Fruit fly (Drosophila melanogaster) whole organism, wandering third instar larva: ENCODE results near the gene CG11396.

Source experiments
- Abd-B ChIP-seq: fragments of >200 bp; optimal IDR thresholded peaks from 2 replicates; lab custom pipeline; 2017; ENCODE audit warnings: missing biosample characterization, missing genetic modification characterization
- CG32264 ChIP-seq: fragments of 200-800 bp; sonication (Bioruptor generic); optimal IDR thresholded peaks from 2 replicates; lab custom pipeline; 2016; ENCODE audit warnings: missing biosample characterization, missing genetic modification characterization
- CG9705 ChIP-seq: fragments of 200-800 bp; sonication (Bioruptor generic); optimal IDR thresholded peaks from 2 replicates; lab custom pipeline; 2018; ENCODE audit warnings: missing biosample characterization, mild to moderate bottlenecking, missing genetic modification characterization
- CrebA ChIP-seq: fragments of 200-800 bp; sonication (Bioruptor generic); optimal IDR thresholded peaks from 2 replicates; lab custom pipeline; 2016; ENCODE audit warnings: missing biosample characterization, mild to moderate bottlenecking, missing genetic modification characterization, borderline replicate concordance
- Dfd ChIP-seq: fragments of >200 bp; optimal IDR thresholded peaks from 2 replicates; lab custom pipeline; 2017; ENCODE audit warnings: missing biosample characterization, missing genetic modification characterization
- Dif ChIP-seq: fragments of 200-275, 200-300 bp; sonication (Bioruptor generic); optimal IDR thresholded peaks from 2 replicates; lab custom pipeline; 2018; ENCODE audit warnings: missing biosample characterization, missing genetic modification characterization; ENCODE audit not compliant: partially characterized antibody
- HLH106 ChIP-seq: fragments of 200-800 bp; optimal IDR thresholded peaks from 3 replicates; lab custom pipeline; 2019; ENCODE audit warnings: missing biosample characterization, mild to moderate bottlenecking, missing genetic modification characterization, moderate library complexity
- Hnf4 ChIP-seq: fragments of 200-800 bp; sonication (Bioruptor generic); optimal IDR thresholded peaks from 2 replicates; lab custom pipeline; 2016; ENCODE audit warnings: missing biosample characterization, mild to moderate bottlenecking, missing genetic modification characterization
- Hr83 ChIP-seq: fragments of 200-300 bp; sonication (Bioruptor generic); optimal IDR thresholded peaks from 2 replicates; lab custom pipeline; 2016; ENCODE audit warnings: missing biosample characterization, mild to moderate bottlenecking, missing genetic modification characterization, moderate library complexity; ENCODE audit not compliant: poor library complexity, severe bottlenecking
- Mio ChIP-seq: sonication (Bioruptor generic); optimal IDR thresholded peaks from 2 replicates; lab custom pipeline; 2016; ENCODE audit warnings: missing biosample characterization, missing genetic modification characterization
- Myc ChIP-seq: fragments of >200 bp; optimal IDR thresholded peaks from 2 replicates; lab custom pipeline; 2017
- N ChIP-seq: fragments of >200 bp; optimal IDR thresholded peaks from 2 replicates; lab custom pipeline; 2018; ENCODE audit warnings: missing biosample characterization, missing external identifiers, missing genetic modification characterization
- OdsH ChIP-seq: fragments of 200-800 bp; sonication (Bioruptor generic); optimal IDR thresholded peaks from 2 replicates; lab custom pipeline; 2016; ENCODE audit warnings: missing biosample characterization, mild to moderate bottlenecking, missing genetic modification characterization
- Rel ChIP-seq, 2 experiments: fragments of 200-800 bp; sonication (Bioruptor generic) in 1 of 2; optimal IDR thresholded peaks; 2 replicates in 1 of 2; 3 replicates in 1 of 2; lab custom pipeline; 2016 to 2019; ENCODE audit warnings: mild to moderate bottlenecking in 2 of 2, missing biosample characterization in 2 of 2, missing genetic modification characterization in 2 of 2, moderate library complexity in 1 of 2
- Vsx2 ChIP-seq: fragments of 200-300, 225-300 bp; sonication (Bioruptor generic); optimal IDR thresholded peaks from 2 replicates; lab custom pipeline; 2018; ENCODE audit warnings: missing biosample characterization, missing genetic modification characterization; ENCODE audit not compliant: partially characterized antibody
- br ChIP-seq: fragments of 200-800 bp; sonication (Bioruptor generic); optimal IDR thresholded peaks from 2 replicates; lab custom pipeline; 2016; ENCODE audit warnings: missing biosample characterization, missing genetic modification characterization
- brk ChIP-seq: fragments of 200-800 bp; sonication (Bioruptor generic); optimal IDR thresholded peaks from 2 replicates; lab custom pipeline; 2016; ENCODE audit warnings: missing biosample characterization, mild to moderate bottlenecking, missing genetic modification characterization
- dl ChIP-seq, 2 experiments: fragments of 175-275, 200-275 bp in 1 of 2; fragments of 200-275 bp in 1 of 2; sonication (Bioruptor generic); optimal IDR thresholded peaks; lab custom pipeline; 2018; ENCODE audit warnings: mild to moderate bottlenecking in 2 of 2, missing biosample characterization in 2 of 2, missing genetic modification characterization in 2 of 2, moderate library complexity in 2 of 2; ENCODE audit not compliant: partially characterized antibody in 2 of 2, insufficient read depth in 1 of 2
- dmrt93B ChIP-seq: fragments of 200-800 bp; sonication (Bioruptor generic); optimal IDR thresholded peaks from 2 replicates; lab custom pipeline; 2018; ENCODE audit warnings: missing biosample characterization, mild to moderate bottlenecking, missing genetic modification characterization
- dsf ChIP-seq: sonication (Bioruptor generic); optimal IDR thresholded peaks from 2 replicates; lab custom pipeline; 2016; ENCODE audit warnings: missing biosample characterization, missing genetic modification characterization, borderline replicate concordance
- ey ChIP-seq: fragments of 200-800 bp; sonication (Bioruptor generic); optimal IDR thresholded peaks from 2 replicates; lab custom pipeline; 2016; ENCODE audit warnings: missing biosample characterization, missing genetic modification characterization
- foxo ChIP-seq, 2 experiments: fragments of 200-800 bp; sonication (Bioruptor generic); optimal IDR thresholded peaks; 2 replicates in 1 of 2; 3 replicates in 1 of 2; lab custom pipeline; 2016 to 2017; ENCODE audit warnings: missing biosample characterization in 2 of 2, missing genetic modification characterization in 2 of 2
- fru ChIP-seq: fragments of 200-800 bp; sonication (Bioruptor generic); optimal IDR thresholded peaks from 3 replicates; lab custom pipeline; 2016; ENCODE audit warnings: missing biosample characterization, mild to moderate bottlenecking, missing genetic modification characterization
- h ChIP-seq: fragments of 200-800 bp; sonication (Bioruptor generic); optimal IDR thresholded peaks from 3 replicates; lab custom pipeline; 2016; ENCODE audit warnings: missing biosample characterization, mild to moderate bottlenecking, missing genetic modification characterization
- jim ChIP-seq: fragments of 175-275, 200-325 bp; sonication (Bioruptor generic); optimal IDR thresholded peaks from 2 replicates; lab custom pipeline; 2016; ENCODE audit warnings: missing biosample characterization, mild to moderate bottlenecking, missing genetic modification characterization
- lola ChIP-seq: fragments of >200 bp; optimal IDR thresholded peaks from 2 replicates; lab custom pipeline; 2017; ENCODE audit warnings: missing biosample characterization, missing genetic modification characterization
- pan ChIP-seq: fragments of >200 bp; optimal IDR thresholded peaks from 2 replicates; lab custom pipeline; 2017
- sage ChIP-seq: fragments of 200-800 bp; sonication (Bioruptor generic); optimal IDR thresholded peaks from 2 replicates; lab custom pipeline; 2016; ENCODE audit warnings: missing biosample characterization, mild to moderate bottlenecking, missing genetic modification characterization
- sv ChIP-seq: fragments of 200-800 bp; sonication (Bioruptor generic); optimal IDR thresholded peaks from 3 replicates; lab custom pipeline; 2016; ENCODE audit warnings: missing biosample characterization, missing genetic modification characterization
- tai ChIP-seq: sonication (Bioruptor generic); optimal IDR thresholded peaks from 2 replicates; lab custom pipeline; 2016; ENCODE audit warnings: missing biosample characterization, missing genetic modification characterization
- usp ChIP-seq: fragments of >200 bp; optimal IDR thresholded peaks from 2 replicates; lab custom pipeline; 2017; ENCODE audit warnings: missing biosample characterization, missing genetic modification characterization

The CG11396 gene

DNA sequence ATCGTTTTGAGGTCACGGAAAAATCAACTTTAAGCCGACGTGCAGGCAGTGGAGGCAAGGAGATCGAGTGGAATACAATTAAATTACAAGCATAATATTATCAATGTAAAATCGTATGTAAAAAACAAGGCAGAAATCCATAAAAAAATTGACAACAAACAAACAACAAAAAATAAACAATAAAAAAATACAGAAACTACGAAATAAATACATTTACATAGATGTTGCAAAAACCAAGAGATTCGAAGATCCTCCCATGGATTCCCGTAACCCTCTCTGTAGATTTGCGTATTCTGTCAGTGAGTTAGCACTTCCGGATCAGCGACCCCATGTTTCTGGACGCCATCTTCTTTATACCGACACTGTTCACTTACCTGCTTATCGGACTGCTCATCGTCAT, 47.9 kb upstream of the CG11396 start, which contains the start of gene CG3288:
CG3288 (plus strand) TSS at position 301 of the 400 bp plus-strand sequence.
- TF ChIP-seq dl (GFP tag; optimal IDR thresholded peaks at IDR 0.05; lab: Kevin White, UChicago; ENCODE audit: insufficient read depth in 1 of 2, partially characterized antibody in 2 of 2) (no peak), br (no peak), brk (GFP tag; lab: Kevin White, UChicago) (no peak), N (no peak), HLH106 (no peak), CG9705 (GFP tag; lab: Kevin White, UChicago) (no peak), fru (no peak), h (GFP tag; lab: Kevin White, UChicago) (no peak)
- TF ChIP-seq, all 38 proteins: peak for 0

DNA sequence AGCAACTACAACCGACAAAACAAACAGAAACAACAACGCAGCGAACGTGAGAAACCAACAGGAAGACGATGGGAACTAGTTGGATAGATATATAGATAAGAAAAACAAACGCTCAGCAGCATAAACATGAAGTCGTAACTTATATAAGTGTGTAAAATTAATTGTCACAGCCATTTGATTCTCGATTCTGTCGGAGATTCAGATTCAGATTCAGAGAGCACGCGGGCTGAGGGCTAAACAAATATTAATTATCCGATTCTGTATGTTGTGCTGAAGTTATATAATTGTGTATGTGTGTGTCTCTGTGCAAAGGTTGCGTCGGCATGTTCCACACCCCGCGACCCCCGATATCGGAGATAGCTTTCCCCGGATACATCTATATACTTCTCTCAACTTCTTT, 46.2 kb upstream of the CG11396 start:
- TF ChIP-seq CrebA (GFP tag; lab: Kevin White, UChicago) (no peak), CG9705 (GFP tag; lab: Kevin White, UChicago) (no peak), h (GFP tag; lab: Kevin White, UChicago) (no peak), ey (GFP tag; lab: Kevin White, UChicago) (no peak), Rel (GFP tag; optimal IDR thresholded peaks at IDR 0.05; lab: Kevin White, UChicago) (no peak), Rel (tag; optimal IDR thresholded peaks at IDR 0.05; lab: Kevin White, UChicago) (no peak), tai (no peak), Myc (no peak), N (no peak), HLH106 (no peak), dmrt93B (no peak), CG32264 (no peak)

dm6 chr3L:20830361-20830760, 42.4 kb upstream of the CG11396 start:
- TF ChIP-seq sage (GFP tag; lab: Kevin White, UChicago) (no peak), dsf (no peak), Hr83 (GFP tag; lab: Kevin White, UChicago) (no peak), CG32264 (no peak), N (no peak), foxo (GFP tag; optimal IDR thresholded peaks at IDR 0.05; lab: Kevin White, UChicago) (no peak), OdsH (GFP tag; lab: Kevin White, UChicago) (no peak), Dif (no peak), Dfd (GFP tag; lab: Kevin White, UChicago) (no peak), CrebA (GFP tag; lab: Kevin White, UChicago) (no peak), h (GFP tag; lab: Kevin White, UChicago) (no peak), dl (GFP tag; optimal IDR thresholded peaks at IDR 0.05; lab: Kevin White, UChicago; ENCODE audit: insufficient read depth in 1 of 2, partially characterized antibody in 2 of 2) (no peak), jim (no peak), Abd-B (no peak), tai (no peak)
- TF ChIP-seq, all 38 proteins: peak for 0

DNA sequence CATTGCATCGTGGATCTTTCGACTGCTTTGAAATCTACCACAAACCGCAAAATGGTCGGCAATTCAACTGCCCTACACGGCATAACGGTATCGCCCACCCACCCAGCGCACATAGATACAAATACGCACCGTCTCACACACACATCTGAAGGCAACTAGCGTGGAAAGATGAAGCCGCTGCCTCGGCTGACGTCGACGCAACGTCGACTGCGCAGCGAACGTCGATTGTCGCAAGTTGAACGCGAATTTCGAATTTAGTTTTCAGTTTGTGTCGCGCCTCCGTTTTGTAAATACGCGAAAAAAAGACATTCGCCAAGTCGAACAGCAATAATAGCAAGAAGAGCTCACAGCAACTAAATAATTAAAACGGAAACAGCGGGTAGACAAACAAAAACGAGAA, 40.0 kb upstream of the CG11396 start:
- TF ChIP-seq usp (GFP tag; lab: Kevin White, UChicago): no peak
- TF ChIP-seq CG32264: no peak
- no peak for TF ChIP-seq Vsx2
- no peak for TF ChIP-seq dsf
- TF ChIP-seq Rel (GFP tag; optimal IDR thresholded peaks at IDR 0.05; lab: Kevin White, UChicago): no peak
- no peak for TF ChIP-seq Rel (tag; optimal IDR thresholded peaks at IDR 0.05; lab: Kevin White, UChicago)
- TF ChIP-seq Mio (GFP tag; lab: Kevin White, UChicago): no peak
- TF ChIP-seq Hnf4: no peak
- TF ChIP-seq CG9705 (GFP tag; lab: Kevin White, UChicago): no peak
- TF ChIP-seq dmrt93B: no peak
- TF ChIP-seq tai: no peak
- TF ChIP-seq Abd-B: no peak
- no peak for TF ChIP-seq foxo (GFP tag; optimal IDR thresholded peaks at IDR 0.05; lab: Kevin White, UChicago)
- TF ChIP-seq lola: no peak
- TF ChIP-seq br: no peak
- no peak for TF ChIP-seq brk (GFP tag; lab: Kevin White, UChicago)
- TF ChIP-seq pan (lab: Kevin White, UChicago): no peak
- TF ChIP-seq sv (GFP tag; lab: Kevin White, UChicago): no peak
- no peak for TF ChIP-seq jim
- TF ChIP-seq, all 38 proteins: peak for 0
